Fruit fly (Drosophila melanogaster) whole organism, embryonic: Measurements from ENCODE around the gene CG12589.
A peak's percentile ranks its signal among the peaks of the same experiment; 100 is the strongest.

Experiments
- Adf1 ChIP-seq: fragments of 200-800 bp; sonication (Bioruptor generic); IDR thresholded peaks from 2 replicates; pipeline ENCODE4 v1.3.6; 2022; ENCODE audit warnings: missing biosample characterization, missing genetic modification characterization
- Aef1 ChIP-seq: fragments of 200-800 bp; sonication (Bioruptor generic); IDR thresholded peaks from 3 replicates; pipeline ENCODE4 v1.3.6; 2022; ENCODE audit warnings: missing biosample characterization, missing genetic modification characterization
- Atf-2 ChIP-seq: fragments of 200-800 bp; sonication (Bioruptor generic); optimal IDR thresholded peaks from 2 replicates; lab custom pipeline; 2016; ENCODE audit warnings: missing biosample characterization, missing genetic modification characterization
- Atf6 ChIP-seq: fragments of 200-800 bp; sonication (Bioruptor generic); IDR thresholded peaks from 2 replicates; pipeline ENCODE4 v1.3.6; 2022; ENCODE audit warnings: missing biosample characterization, missing genetic modification characterization
- CG10274 ChIP-seq: fragments of 200-800 bp; sonication (Bioruptor generic); optimal IDR thresholded peaks from 3 replicates; lab custom pipeline; 2017; ENCODE audit warnings: missing biosample characterization, mild to moderate bottlenecking, missing genetic modification characterization
- CG10462 ChIP-seq: fragments of 200-800 bp; sonication (Bioruptor generic); optimal IDR thresholded peaks from 2 replicates; lab custom pipeline; 2016; ENCODE audit warnings: missing biosample characterization, missing genetic modification characterization
- CG14014 ChIP-seq: fragments of 200-800 bp; sonication (Bioruptor generic); IDR thresholded peaks from 2 replicates; pipeline ENCODE4 v1.3.6; 2022; ENCODE audit warnings: missing biosample characterization, missing genetic modification characterization
- CG14710 ChIP-seq: fragments of 200-800 bp; sonication (Bioruptor generic); optimal IDR thresholded peaks from 3 replicates; lab custom pipeline; 2019; ENCODE audit warnings: missing biosample characterization, mild to moderate bottlenecking, missing genetic modification characterization, moderate library complexity
- CG1647 ChIP-seq: fragments of 200-800 bp; sonication (Bioruptor generic); optimal IDR thresholded peaks from 3 replicates; lab custom pipeline; 2016; ENCODE audit warnings: missing biosample characterization, missing genetic modification characterization
- CG16863 ChIP-seq: fragments of 200-800 bp; sonication (Bioruptor generic); optimal IDR thresholded peaks from 3 replicates; lab custom pipeline; 2016; ENCODE audit warnings: missing biosample characterization, missing genetic modification characterization
- CG17361 ChIP-seq: fragments of 200-800 bp; sonication (Bioruptor generic); IDR thresholded peaks from 3 replicates; pipeline ENCODE4 v1.3.6; 2022; ENCODE audit warnings: missing biosample characterization, missing genetic modification characterization
- CG2199 ChIP-seq: fragments of 200-800 bp; sonication (Bioruptor generic); IDR thresholded peaks from 3 replicates; pipeline ENCODE4 v1.3.6; 2022; ENCODE audit warnings: missing biosample characterization, missing genetic modification characterization
- CG30403 ChIP-seq: fragments of 200-800 bp; sonication (Bioruptor generic); optimal IDR thresholded peaks from 3 replicates; lab custom pipeline; 2016; ENCODE audit warnings: missing biosample characterization, missing genetic modification characterization
- CG42726 ChIP-seq: fragments of 200-800 bp; sonication (Bioruptor generic); IDR thresholded peaks from 2 replicates; pipeline ENCODE4 v1.3.6; 2022; ENCODE audit warnings: missing biosample characterization, missing genetic modification characterization; ENCODE audit not compliant: partially characterized antibody
- CG4424 ChIP-seq: fragments of 200-800 bp; sonication (Bioruptor generic); optimal IDR thresholded peaks from 3 replicates; lab custom pipeline; 2016; ENCODE audit warnings: missing biosample characterization, missing genetic modification characterization
- CG4617 ChIP-seq: fragments of 200-800 bp; sonication (Bioruptor generic); optimal IDR thresholded peaks from 3 replicates; lab custom pipeline; 2016; ENCODE audit warnings: missing biosample characterization, missing genetic modification characterization, borderline replicate concordance
- CG6254 ChIP-seq: fragments of 200-800 bp; sonication (Bioruptor generic); optimal IDR thresholded peaks from 3 replicates; lab custom pipeline; 2017; ENCODE audit warnings: mild to moderate bottlenecking, missing biosample characterization, missing genetic modification reagents, missing genetic modification characterization
- CG6813 ChIP-seq: fragments of 200-800 bp; sonication (Bioruptor generic); optimal IDR thresholded peaks from 2 replicates; lab custom pipeline; 2017; ENCODE audit warnings: missing biosample characterization, missing genetic modification characterization, mild to moderate bottlenecking, moderate library complexity, missing genetic modification reagents
- CG7357 ChIP-seq: fragments of 200-800 bp; sonication (Bioruptor generic); IDR thresholded peaks from 3 replicates; pipeline ENCODE4 v1.3.6; 2022; ENCODE audit warnings: missing biosample characterization, missing genetic modification characterization
- CG8924 ChIP-seq: fragments of 200-800 bp; optimal IDR thresholded peaks from 3 replicates; lab custom pipeline; 2019; ENCODE audit warnings: missing biosample characterization, mild to moderate bottlenecking, missing genetic modification characterization, moderate library complexity
- CG8944 ChIP-seq: fragments of 200-800 bp; sonication (Bioruptor generic); optimal IDR thresholded peaks from 3 replicates; lab custom pipeline; 2016; ENCODE audit warnings: missing biosample characterization, missing genetic modification characterization
- CG9817 ChIP-seq: fragments of 200-800 bp; sonication (Bioruptor generic); optimal IDR thresholded peaks from 2 replicates; lab custom pipeline; 2018; ENCODE audit warnings: missing biosample characterization, mild to moderate bottlenecking, missing genetic modification characterization, moderate library complexity
- D19A ChIP-seq: fragments of 200-800 bp; optimal IDR thresholded peaks from 3 replicates; lab custom pipeline; 2019; ENCODE audit warnings: missing biosample characterization, mild to moderate bottlenecking, missing genetic modification characterization, moderate library complexity
- Dad ChIP-seq: fragments of 200-800 bp; sonication (Bioruptor generic); optimal IDR thresholded peaks from 3 replicates; lab custom pipeline; 2016; ENCODE audit warnings: missing biosample characterization, missing genetic modification characterization
- Dbx ChIP-seq: fragments of 200-800 bp; sonication (Bioruptor generic); IDR thresholded peaks from 3 replicates; pipeline ENCODE4 v1.3.6; 2022; ENCODE audit warnings: missing biosample characterization, missing genetic modification characterization
- Dip2 ChIP-seq: fragments of 200-800 bp; sonication (Bioruptor generic); IDR thresholded peaks from 2 replicates; pipeline ENCODE4 v1.3.6; 2022; ENCODE audit warnings: missing biosample characterization, missing genetic modification characterization
- Nf-YB ChIP-seq: fragments of 200-800 bp; sonication (Bioruptor generic); optimal IDR thresholded peaks from 3 replicates; lab custom pipeline; 2019; ENCODE audit warnings: missing biosample characterization, mild to moderate bottlenecking, missing genetic modification characterization, moderate library complexity
- Oli ChIP-seq: fragments of 200-800 bp; sonication (Bioruptor generic); optimal IDR thresholded peaks from 2 replicates; lab custom pipeline; 2018; ENCODE audit warnings: missing biosample characterization, mild to moderate bottlenecking, missing genetic modification characterization, moderate library complexity
- Side ChIP-seq: fragments of 200-800 bp; sonication (Bioruptor generic); optimal IDR thresholded peaks from 2 replicates; lab custom pipeline; 2016; ENCODE audit warnings: missing biosample characterization, missing genetic modification characterization
- Six4 ChIP-seq: fragments of 200-800 bp; sonication (Bioruptor generic); optimal IDR thresholded peaks from 2 replicates; lab custom pipeline; 2016; ENCODE audit warnings: missing biosample characterization, missing genetic modification characterization
- Sry-β ChIP-seq: fragments of 200-800 bp; sonication (Bioruptor generic); optimal IDR thresholded peaks from 2 replicates; lab custom pipeline; 2018; ENCODE audit warnings: missing biosample characterization, mild to moderate bottlenecking, missing genetic modification characterization, moderate library complexity
- Stat92E ChIP-seq, 3 experiments: fragments of >200 bp in 2 of 3; fragments of 200-800 bp in 1 of 3; sonication (Bioruptor generic) in 1 of 3; optimal IDR thresholded peaks; 2 replicates each; lab custom pipeline; 2017 to 2019; ENCODE audit warnings: missing biosample characterization in 3 of 3, missing genetic modification characterization in 3 of 3, mild to moderate bottlenecking in 1 of 3, moderate library complexity in 1 of 3
- Usf ChIP-seq: fragments of 200-800 bp; sonication (Bioruptor generic); optimal IDR thresholded peaks from 2 replicates; lab custom pipeline; 2017; ENCODE audit warnings: missing genotype, missing biosample characterization, missing genetic modification characterization
- ap ChIP-seq: fragments of 200-800 bp; sonication (Bioruptor generic); IDR thresholded peaks from 2 replicates; pipeline ENCODE4 v1.3.6; 2022; ENCODE audit warnings: missing biosample characterization, missing genetic modification characterization
- bsh ChIP-seq, 2 experiments: fragments of 200-800 bp; sonication (Bioruptor generic); optimal IDR thresholded peaks; 2 replicates each; lab custom pipeline; 2017 to 2018; ENCODE audit warnings: mild to moderate bottlenecking in 2 of 2, missing biosample characterization in 2 of 2, missing genetic modification characterization in 2 of 2, moderate library complexity in 1 of 2
- chif ChIP-seq, 2 experiments: fragments of 200-800 bp; sonication (Bioruptor generic); optimal IDR thresholded peaks; 3 replicates each; lab custom pipeline; 2016; ENCODE audit warnings: missing biosample characterization in 2 of 2, missing genetic modification characterization in 2 of 2
- chm ChIP-seq: fragments of 200-800 bp; sonication (Bioruptor generic); IDR thresholded peaks from 2 replicates; pipeline ENCODE4 v1.3.6; 2022; ENCODE audit warnings: missing biosample characterization, missing genetic modification characterization
- chn ChIP-seq: fragments of 200-800 bp; sonication (Bioruptor generic); optimal IDR thresholded peaks from 2 replicates; lab custom pipeline; 2016; ENCODE audit warnings: missing biosample characterization, missing genetic modification characterization
- croc ChIP-seq: fragments of 200-800 bp; sonication (Bioruptor generic); conservative IDR thresholded peaks from 3 replicates; pipeline ENCODE4 v1.3.6; 2022; ENCODE audit warnings: missing biosample characterization, missing genetic modification characterization
- ewg ChIP-seq: fragments of 200-800 bp; sonication (Bioruptor generic); optimal IDR thresholded peaks from 3 replicates; lab custom pipeline; 2017; ENCODE audit warnings: mild to moderate bottlenecking, missing biosample characterization, missing genetic modification reagents, missing genetic modification characterization
- fd64A ChIP-seq: fragments of 200-800 bp; sonication (Bioruptor generic); optimal IDR thresholded peaks from 3 replicates; lab custom pipeline; 2018; ENCODE audit warnings: missing biosample characterization, mild to moderate bottlenecking, missing genetic modification characterization
- gro ChIP-seq: fragments of 200-800 bp; sonication (Bioruptor generic); optimal IDR thresholded peaks from 2 replicates; lab custom pipeline; 2016; ENCODE audit warnings: missing biosample characterization, missing genetic modification characterization
- gt ChIP-seq: fragments of 200-800 bp; sonication (Bioruptor generic); IDR thresholded peaks from 2 replicates; pipeline ENCODE4 v1.3.6; 2022; ENCODE audit warnings: missing biosample characterization, missing genetic modification characterization
- hth ChIP-seq: fragments of >200 bp; optimal IDR thresholded peaks from 2 replicates; lab custom pipeline; 2017; ENCODE audit warnings: inconsistent platforms
- lmd ChIP-seq: fragments of 200-800 bp; sonication (Bioruptor generic); IDR thresholded peaks from 2 replicates; pipeline ENCODE4 v1.3.6; 2022; ENCODE audit warnings: missing biosample characterization, missing genetic modification characterization
- p53 ChIP-seq: fragments of 200-800 bp; sonication (Bioruptor generic); optimal IDR thresholded peaks from 2 replicates; lab custom pipeline; 2016; ENCODE audit warnings: missing biosample characterization, missing genetic modification characterization
- pnt ChIP-seq: fragments of 200-800 bp; sonication (Bioruptor generic); optimal IDR thresholded peaks from 3 replicates; lab custom pipeline; 2016; ENCODE audit warnings: missing biosample characterization, missing genetic modification characterization
- seq ChIP-seq: fragments of 200-800 bp; sonication (Bioruptor generic); IDR thresholded peaks from 2 replicates; pipeline ENCODE4 v1.3.6; 2022; ENCODE audit warnings: missing biosample characterization, missing genetic modification characterization
- sr ChIP-seq: fragments of 200-800 bp; sonication (Bioruptor generic); IDR thresholded peaks from 3 replicates; pipeline ENCODE4 v1.3.6; 2022; ENCODE audit warnings: missing biosample characterization, missing genetic modification characterization
- zen2 ChIP-seq: fragments of 200-800 bp; sonication (Bioruptor generic); IDR thresholded peaks from 3 replicates; pipeline ENCODE4 v1.3.6; 2022; ENCODE audit warnings: missing biosample characterization, missing genetic modification characterization; ENCODE audit not compliant: partially characterized antibody

CG12589 gene

DNA sequence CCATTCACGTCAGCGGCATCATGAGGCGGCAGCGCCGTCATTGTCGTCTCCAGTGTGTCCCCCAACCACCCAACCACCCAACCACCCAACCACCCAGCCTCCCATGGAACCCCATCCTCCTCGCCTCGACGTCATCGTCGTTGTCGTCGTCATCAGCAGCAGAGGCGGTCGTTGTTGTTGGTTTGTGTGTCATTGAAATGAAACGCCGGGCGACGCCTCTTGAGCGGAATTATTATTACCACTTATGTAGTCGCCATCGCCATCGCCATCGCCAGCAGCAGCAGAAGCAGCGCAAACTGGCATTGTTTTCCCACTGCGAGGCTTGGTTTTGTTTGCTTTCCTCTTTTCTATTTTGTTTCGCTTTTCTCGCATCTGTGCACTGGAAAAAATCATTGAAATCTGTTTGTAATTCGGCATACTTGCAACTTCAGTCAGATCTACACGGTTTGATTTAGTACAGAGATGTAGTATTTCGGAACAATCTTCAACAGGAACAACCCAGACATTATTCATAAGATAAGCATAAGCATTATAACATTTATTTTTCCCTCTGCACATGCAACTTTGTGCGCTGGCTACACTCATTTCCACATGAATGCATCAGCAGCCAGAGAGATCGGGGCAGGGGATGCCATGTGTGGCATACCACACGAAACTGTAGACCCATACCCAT lies 25.8 kb downstream of the CG12589 start (continued):
- TF ChIP-seq CG14014 (GFP tag; lab: Robert Waterston, UW) (peak; percentile 77), fd64A (peak; percentile 99), ewg (GFP tag; lab: Kevin White, UChicago) (peak; percentile 97), ap (GFP tag; lab: Robert Waterston, UW) (peak; percentile 95), chm (GFP tag; lab: Robert Waterston, UW) (peak; percentile 98), CG10462 (GFP tag; lab: Kevin White, UChicago) (peak; percentile 96), Atf-2 (GFP tag; lab: Kevin White, UChicago) (peak; percentile 97), CG4617 (peak; percentile 96), CG9817 (tag; lab: Kevin White, UChicago) (peak; percentile 41), CG2199 (GFP tag; lab: Robert Waterston, UW) (peak; percentile 99), Adf1 (GFP tag; lab: Robert Waterston, UW) (no peak; the same call in 1 of the 2 replicates), Six4 (GFP tag; lab: Kevin White, UChicago) (peak; percentile 99), Stat92E (GFP tag; optimal IDR thresholded peaks at IDR 0.05; lab: Kevin White, UChicago) (peak in 1 of 3 experiments; percentile 98), sr (peak; percentile 75), CG14710 (tag; lab: Kevin White, UChicago) (peak; percentile 98), CG16863 (GFP tag; lab: Kevin White, UChicago) (peak; percentile 98), Atf6 (GFP tag; lab: Robert Waterston, UW) (peak; percentile 66), hth (lab: Kevin White, UChicago) (no peak), Dip2 (GFP tag; lab: Robert Waterston, UW) (no peak), Oli (peak; percentile 97), CG10274 (peak; percentile 77), zen2 (GFP tag; lab: Robert Waterston, UW) (no peak), Aef1 (GFP tag; lab: Robert Waterston, UW) (peak; percentile 62; the same call in 2 of the 3 replicates), CG8924 (tag; lab: Kevin White, UChicago) (peak; percentile 99), Usf (GFP tag; lab: Kevin White, UChicago) (peak; percentile 94), bsh (GFP tag; optimal IDR thresholded peaks at IDR 0.05; lab: Kevin White, UChicago) (peak; percentile 99), CG8944 (GFP tag; lab: Kevin White, UChicago) (peak; percentile 98), p53 (GFP tag; lab: Kevin White, UChicago) (peak; percentile 90), Dbx (GFP tag; lab: Robert Waterston, UW) (no peak), CG30403 (GFP tag; lab: Kevin White, UChicago) (peak; percentile 95), CG6254 (peak; percentile 98), lmd (GFP tag; lab: Robert Waterston, UW) (peak; percentile 93), pnt (GFP tag; lab: Kevin White, UChicago) (peak; percentile 98), Side (peak; percentile 97), Nf-YB (GFP tag; lab: Kevin White, UChicago) (peak; percentile 88), CG17361 (GFP tag; lab: Robert Waterston, UW) (peak; percentile 98), chif (GFP tag; optimal IDR thresholded peaks at IDR 0.05; lab: Kevin White, UChicago) (peak; percentile 98 to 99), CG42726 (GFP tag; lab: Robert Waterston, UW) (no peak), chn (GFP tag; lab: Kevin White, UChicago) (peak; percentile 99), Sry-β (peak; percentile 80), CG1647 (GFP tag; lab: Kevin White, UChicago) (peak; percentile 94), Dad (GFP tag; lab: Kevin White, UChicago) (peak; percentile 96), CG4424 (peak; percentile 98), gt (GFP tag; lab: Robert Waterston, UW) (peak; percentile 95), CG6813 (GFP tag; lab: Kevin White, UChicago) (peak; percentile 97), gro (GFP tag; lab: Kevin White, UChicago) (no peak), D19A (tag; lab: Kevin White, UChicago) (peak; percentile 96), croc (GFP tag; lab: Robert Waterston, UW) (peak; percentile 98), seq (GFP tag; lab: Robert Waterston, UW) (peak; percentile 81), CG7357 (GFP tag; lab: Robert Waterston, UW) (peak; percentile 86)
